Worm (Caenorhabditis elegans) whole organism, L3 larva: ENCODE results near the gene F13A2.2.

ENCODE experiments used
- R02D3.7 ChIP-seq: fragments of 150-350 bp; optimal IDR thresholded peaks from 2 replicates; lab custom pipeline; 2014; ENCODE audit warnings: missing biosample characterization, missing genetic modification characterization
- ama-1 ChIP-seq: fragments of 150-350 bp; optimal IDR thresholded peaks from 2 replicates; lab custom pipeline; 2018
- elt-3 ChIP-seq, 3 experiments: fragments of 150-350 bp in 1 of 3; sonication (generic microtip) in 2 of 3; optimal IDR thresholded peaks; 2 replicates in 2 of 3; 4 replicates in 1 of 3; lab custom pipeline; 2014 to 2017; ENCODE audit warnings: missing biosample characterization in 3 of 3, missing genetic modification characterization in 3 of 3
- fos-1 ChIP-seq: fragments of 150-350 bp; optimal IDR thresholded peaks from 2 replicates; lab custom pipeline; 2014; ENCODE audit warnings: missing biosample characterization, missing genetic modification characterization
- lin-15B ChIP-seq: fragments of 150-350 bp; optimal IDR thresholded peaks from 2 replicates; lab custom pipeline; 2014; ENCODE audit warnings: missing biosample characterization, missing genetic modification characterization
- mdl-1 ChIP-seq: fragments of 150-350 bp; optimal IDR thresholded peaks from 2 replicates; lab custom pipeline; 2014; ENCODE audit warnings: missing biosample characterization, missing genetic modification characterization
- mml-1 ChIP-seq: fragments of 150-350 bp; sonication (generic microtip); optimal IDR thresholded peaks from 3 replicates; lab custom pipeline; 2014; ENCODE audit warnings: missing biosample characterization, missing genetic modification characterization
- nhr-12 ChIP-seq: fragments of 150-350 bp; optimal IDR thresholded peaks from 2 replicates; lab custom pipeline; 2014; ENCODE audit warnings: missing biosample characterization, missing genetic modification characterization
- nhr-237 ChIP-seq: fragments of 150-350 bp; optimal IDR thresholded peaks from 2 replicates; lab custom pipeline; 2014; ENCODE audit warnings: missing biosample characterization, missing genetic modification characterization
- pha-4 ChIP-seq: fragments of 150-350 bp; optimal IDR thresholded peaks from 2 replicates; lab custom pipeline; 2014; ENCODE audit warnings: missing biosample characterization, missing genetic modification reagents, missing genetic modification characterization
- snpc-4 ChIP-seq: fragments of 150-350 bp; optimal IDR thresholded peaks from 2 replicates; lab custom pipeline; 2014; ENCODE audit warnings: missing biosample characterization, missing genetic modification characterization

- no peak for TF ChIP-seq elt-3 (tag; optimal IDR thresholded peaks at IDR 0.05; lab: Kevin White, UChicago)
- no peak for TF ChIP-seq snpc-4
- no peak for TF ChIP-seq lin-15B (tag; lab: Kevin White, UChicago)
- no peak for TF ChIP-seq ama-1 (lab: Kevin White, UChicago)
- TF ChIP-seq nhr-12 (tag; lab: Kevin White, UChicago) = no peak
- no peak for TF ChIP-seq mml-1 (tag; lab: Kevin White, UChicago)
- no peak for TF ChIP-seq mdl-1 (tag; lab: Kevin White, UChicago)
- TF ChIP-seq pha-4 = no peak
- no peak for TF ChIP-seq nhr-237 (tag; lab: Kevin White, UChicago)
- no peak for TF ChIP-seq R02D3.7 (tag; lab: Kevin White, UChicago)
- no peak for TF ChIP-seq fos-1
These were observed 45.2 kb upstream of the F13A2.2 start, which contains the start of gene Y47D7A.12 for ce11 chrV:4429576-4429975.
